Fruit fly (Drosophila melanogaster) whole organism, embryonic: ENCODE data around the gene CG43063.

Experiments
- Antp ChIP-seq: fragments of 200-800 bp; sonication (Bioruptor generic); optimal IDR thresholded peaks from 3 replicates; lab custom pipeline; 2016; ENCODE audit warnings: missing biosample characterization, missing genetic modification characterization
- CG11696 ChIP-seq: fragments of 200-800 bp; sonication (Bioruptor generic); IDR thresholded peaks from 2 replicates; pipeline ENCODE4 v1.3.6; 2022; ENCODE audit warnings: missing biosample characterization, missing genetic modification characterization
- CG13424 ChIP-seq: fragments of 200-800 bp; sonication (Bioruptor generic); optimal IDR thresholded peaks from 2 replicates; lab custom pipeline; 2019; ENCODE audit warnings: missing biosample characterization, mild to moderate bottlenecking, missing genetic modification characterization, moderate library complexity
- CG14014 ChIP-seq: fragments of 200-800 bp; sonication (Bioruptor generic); IDR thresholded peaks from 2 replicates; pipeline ENCODE4 v1.3.6; 2022; ENCODE audit warnings: missing biosample characterization, missing genetic modification characterization
- CG14441 ChIP-seq: fragments of 200-800 bp; sonication (Bioruptor generic); IDR thresholded peaks from 2 replicates; pipeline ENCODE4 v1.3.6; 2022; ENCODE audit warnings: missing biosample characterization, missing genetic modification characterization
- CG15269 ChIP-seq: fragments of 200-800 bp; sonication (Bioruptor generic); optimal IDR thresholded peaks from 2 replicates; lab custom pipeline; 2018; ENCODE audit warnings: missing biosample characterization, mild to moderate bottlenecking, missing genetic modification characterization, moderate library complexity
- CG15601 ChIP-seq: fragments of 200-800 bp; sonication (Bioruptor generic); optimal IDR thresholded peaks from 3 replicates; lab custom pipeline; 2019; ENCODE audit warnings: missing biosample characterization, mild to moderate bottlenecking, missing genetic modification characterization, moderate library complexity
- CG16863 ChIP-seq: fragments of 200-800 bp; sonication (Bioruptor generic); optimal IDR thresholded peaks from 3 replicates; lab custom pipeline; 2016; ENCODE audit warnings: missing biosample characterization, missing genetic modification characterization
- CG17829 ChIP-seq: fragments of 200-800 bp; optimal IDR thresholded peaks from 2 replicates; lab custom pipeline; 2019; ENCODE audit warnings: missing biosample characterization, mild to moderate bottlenecking, missing genetic modification characterization, moderate library complexity
- CG1792 ChIP-seq: fragments of 200-800 bp; sonication (Bioruptor generic); optimal IDR thresholded peaks from 2 replicates; lab custom pipeline; 2016; ENCODE audit warnings: missing biosample characterization, missing genetic modification characterization
- CG18011 ChIP-seq: fragments of 200-800 bp; sonication (Bioruptor generic); optimal IDR thresholded peaks from 2 replicates; lab custom pipeline; 2017; ENCODE audit warnings: missing biosample characterization, missing genetic modification characterization, mild to moderate bottlenecking, moderate library complexity, missing genotype
- CG8281 ChIP-seq: fragments of 200-800 bp; sonication (Bioruptor generic); optimal IDR thresholded peaks from 2 replicates; lab custom pipeline; 2018; ENCODE audit warnings: missing biosample characterization, mild to moderate bottlenecking, missing genetic modification characterization, moderate library complexity
- CG8359 ChIP-seq: fragments of 200-800 bp; sonication (Bioruptor generic); optimal IDR thresholded peaks from 2 replicates; lab custom pipeline; 2017; ENCODE audit warnings: missing biosample characterization, mild to moderate bottlenecking, missing genetic modification characterization, borderline replicate concordance
- CG8944 ChIP-seq: fragments of 200-800 bp; sonication (Bioruptor generic); optimal IDR thresholded peaks from 3 replicates; lab custom pipeline; 2016; ENCODE audit warnings: missing biosample characterization, missing genetic modification characterization
- CG9437 ChIP-seq: fragments of 200-800 bp; sonication (Bioruptor generic); optimal IDR thresholded peaks from 2 replicates; lab custom pipeline; 2018; ENCODE audit warnings: missing biosample characterization, mild to moderate bottlenecking, missing genetic modification characterization
- CG9797 ChIP-seq: fragments of 200-800 bp; sonication (Bioruptor generic); optimal IDR thresholded peaks from 3 replicates; lab custom pipeline; 2018; ENCODE audit warnings: missing biosample characterization, mild to moderate bottlenecking, missing genetic modification characterization
- Chrac-16 ChIP-seq: fragments of 200-800 bp; sonication (Bioruptor generic); optimal IDR thresholded peaks from 3 replicates; lab custom pipeline; 2016; ENCODE audit warnings: missing biosample characterization, missing genetic modification characterization
- Deaf1 ChIP-seq: fragments of 200-800 bp; optimal IDR thresholded peaks from 3 replicates; lab custom pipeline; 2019; ENCODE audit warnings: missing biosample characterization, mild to moderate bottlenecking, missing genetic modification characterization, moderate library complexity
- Dip3 ChIP-seq: fragments of 200-800 bp; sonication (Bioruptor generic); optimal IDR thresholded peaks from 3 replicates; lab custom pipeline; 2016; ENCODE audit warnings: missing biosample characterization, missing genetic modification characterization
- Fer2 ChIP-seq: fragments of 200-800 bp; sonication (Bioruptor generic); optimal IDR thresholded peaks from 2 replicates; lab custom pipeline; 2018; ENCODE audit warnings: missing biosample characterization, mild to moderate bottlenecking, missing genetic modification characterization, moderate library complexity
- HLH3B ChIP-seq: fragments of 200-800 bp; sonication (Bioruptor generic); IDR thresholded peaks from 2 replicates; pipeline ENCODE4 v1.3.6; 2022; ENCODE audit warnings: missing biosample characterization, missing genetic modification characterization
- Hmx ChIP-seq: fragments of 200-800 bp; sonication (Bioruptor generic); optimal IDR thresholded peaks from 2 replicates; lab custom pipeline; 2016; ENCODE audit warnings: missing biosample characterization, missing genetic modification characterization
- Hr78 ChIP-seq, 2 experiments: fragments of 200-800 bp in 1 of 2; fragments of >200 bp in 1 of 2; sonication (Bioruptor generic) in 1 of 2; optimal IDR thresholded peaks; 2 replicates each; lab custom pipeline; 2017 to 2019; ENCODE audit warnings: missing biosample characterization in 2 of 2, missing genetic modification characterization in 2 of 2, mild to moderate bottlenecking in 1 of 2, moderate library complexity in 1 of 2
- Hsf ChIP-seq: fragments of 200-800 bp; sonication (Bioruptor generic); optimal IDR thresholded peaks from 3 replicates; lab custom pipeline; 2016; ENCODE audit warnings: missing biosample characterization, missing genetic modification characterization
- Kr ChIP-seq: fragments of 200-800 bp; sonication (Bioruptor generic); optimal IDR thresholded peaks from 2 replicates; lab custom pipeline; 2017; ENCODE audit warnings: missing biosample characterization, mild to moderate bottlenecking, missing genetic modification characterization
- MTF-1 ChIP-seq: fragments of 200-800 bp; sonication (Bioruptor generic); optimal IDR thresholded peaks from 2 replicates; lab custom pipeline; 2018; ENCODE audit warnings: missing biosample characterization, mild to moderate bottlenecking, missing genetic modification characterization, borderline replicate concordance
- Mad ChIP-seq: fragments of 200-800 bp; sonication (Bioruptor generic); optimal IDR thresholded peaks from 2 replicates; lab custom pipeline; 2016; ENCODE audit warnings: missing biosample characterization, missing genetic modification characterization
- Max ChIP-seq: fragments of 200-800 bp; sonication (Bioruptor generic); optimal IDR thresholded peaks from 2 replicates; lab custom pipeline; 2016; ENCODE audit warnings: missing biosample characterization, mild to moderate bottlenecking, missing genetic modification characterization
- Nf-YA ChIP-seq: fragments of 200-800 bp; sonication (Bioruptor generic); IDR thresholded peaks from 2 replicates; pipeline ENCODE4 v1.3.6; 2022; ENCODE audit warnings: missing biosample characterization, missing genetic modification characterization
- Xrp1 ChIP-seq: fragments of 200-800 bp; sonication (Bioruptor generic); IDR thresholded peaks from 2 replicates; pipeline ENCODE4 v1.3.6; 2022; ENCODE audit warnings: missing biosample characterization, missing genetic modification characterization
- ap ChIP-seq: fragments of 200-800 bp; sonication (Bioruptor generic); IDR thresholded peaks from 2 replicates; pipeline ENCODE4 v1.3.6; 2022; ENCODE audit warnings: missing biosample characterization, missing genetic modification characterization
- bab2 ChIP-seq: fragments of 200-800 bp; sonication (Bioruptor generic); optimal IDR thresholded peaks from 2 replicates; lab custom pipeline; 2016; ENCODE audit warnings: missing biosample characterization, missing genetic modification characterization
- crc ChIP-seq: fragments of 200-800 bp; sonication (Bioruptor generic); optimal IDR thresholded peaks from 2 replicates; lab custom pipeline; 2016; ENCODE audit warnings: missing biosample characterization, missing genetic modification characterization
- dmrt11E ChIP-seq: fragments of 200-800 bp; sonication (Bioruptor generic); optimal IDR thresholded peaks from 3 replicates; lab custom pipeline; 2018; ENCODE audit warnings: missing biosample characterization, mild to moderate bottlenecking, missing genetic modification characterization, moderate library complexity
- dmrt99B ChIP-seq: fragments of 200-800 bp; sonication (Bioruptor generic); optimal IDR thresholded peaks from 2 replicates; lab custom pipeline; 2018; ENCODE audit warnings: missing biosample characterization, mild to moderate bottlenecking, missing genetic modification characterization, moderate library complexity
- fd102C ChIP-seq: fragments of 200-800 bp; sonication (Bioruptor generic); optimal IDR thresholded peaks from 2 replicates; lab custom pipeline; 2018; ENCODE audit warnings: missing biosample characterization, mild to moderate bottlenecking, missing genetic modification characterization, moderate library complexity
- gcm ChIP-seq: fragments of 200-800 bp; sonication (Bioruptor generic); optimal IDR thresholded peaks from 2 replicates; lab custom pipeline; 2019; ENCODE audit warnings: missing biosample characterization, mild to moderate bottlenecking, missing genetic modification characterization, moderate library complexity
- gfzf ChIP-seq: fragments of 200-800 bp; sonication (Bioruptor generic); optimal IDR thresholded peaks from 2 replicates; lab custom pipeline; 2016; ENCODE audit warnings: missing biosample characterization, mild to moderate bottlenecking, missing genetic modification characterization, moderate library complexity
- gt ChIP-seq: fragments of 200-800 bp; sonication (Bioruptor generic); IDR thresholded peaks from 2 replicates; pipeline ENCODE4 v1.3.6; 2022; ENCODE audit warnings: missing biosample characterization, missing genetic modification characterization
- ind ChIP-seq: fragments of 200-800 bp; sonication (Bioruptor generic); optimal IDR thresholded peaks from 3 replicates; lab custom pipeline; 2016; ENCODE audit warnings: missing biosample characterization, missing genetic modification characterization
- lbe ChIP-seq: fragments of 200-800 bp; sonication (Bioruptor generic); optimal IDR thresholded peaks from 2 replicates; lab custom pipeline; 2016; ENCODE audit warnings: missing biosample characterization, mild to moderate bottlenecking, missing genetic modification characterization
- lilli ChIP-seq: fragments of 200-800 bp; sonication (Bioruptor generic); optimal IDR thresholded peaks from 3 replicates; lab custom pipeline; 2016; ENCODE audit warnings: missing biosample characterization, missing genetic modification characterization
- maf-S ChIP-seq: fragments of 200-800 bp; sonication (Bioruptor generic); optimal IDR thresholded peaks from 2 replicates; lab custom pipeline; 2016; ENCODE audit warnings: missing biosample characterization, missing genetic modification characterization
- mam ChIP-seq: fragments of 200-800 bp; sonication (Bioruptor generic); optimal IDR thresholded peaks from 3 replicates; lab custom pipeline; 2016; ENCODE audit warnings: missing biosample characterization, missing genetic modification characterization
- oc ChIP-seq: fragments of 200-800 bp; sonication (Bioruptor generic); optimal IDR thresholded peaks from 2 replicates; lab custom pipeline; 2018; ENCODE audit warnings: missing biosample characterization, mild to moderate bottlenecking, missing genetic modification characterization, moderate library complexity
- pan ChIP-seq, 4 experiments: fragments of >200 bp in 3 of 4; fragments of 200-800 bp in 1 of 4; sonication (Bioruptor generic) in 1 of 4; optimal IDR thresholded peaks in 3 of 4; IDR thresholded peaks in 1 of 4; 2 replicates each; pipeline versions ENCODE4 v1.3.6 to Lab custom; 2017 to 2022; ENCODE audit warnings: missing biosample characterization in 2 of 4, missing genetic modification characterization in 2 of 4, mixed read lengths in 1 of 4
- pros ChIP-seq: fragments of 200-800 bp; sonication (Bioruptor generic); optimal IDR thresholded peaks from 3 replicates; lab custom pipeline; 2019; ENCODE audit warnings: missing biosample characterization, mild to moderate bottlenecking, missing genetic modification characterization, moderate library complexity
- pzg ChIP-seq: fragments of 200-800 bp; sonication (Bioruptor generic); optimal IDR thresholded peaks from 3 replicates; lab custom pipeline; 2018; ENCODE audit warnings: missing biosample characterization, mild to moderate bottlenecking, missing genetic modification characterization, moderate library complexity
- sna ChIP-seq: fragments of 200-800 bp; sonication (Bioruptor generic); IDR thresholded peaks from 2 replicates; pipeline ENCODE4 v1.3.6; 2022; ENCODE audit warnings: missing biosample characterization, missing genetic modification characterization; ENCODE audit not compliant: partially characterized antibody
- so ChIP-seq: fragments of 200-800 bp; sonication (Bioruptor generic); IDR thresholded peaks from 3 replicates; pipeline ENCODE4 v1.3.6; 2022; ENCODE audit warnings: missing biosample characterization, missing genetic modification characterization
- tna ChIP-seq: fragments of 200-800 bp; sonication (Bioruptor generic); IDR thresholded peaks from 2 replicates; pipeline ENCODE4 v1.3.6; 2022; ENCODE audit warnings: missing biosample characterization, missing genetic modification characterization; ENCODE audit not compliant: partially characterized antibody

Gene CG43063

dm6 chr3R:13078263-13078662 lies 7.8 kb upstream of the CG43063 start (continued):
- no peak for TF ChIP-seq CG9797 (GFP tag; lab: Kevin White, UChicago)
- no peak for TF ChIP-seq CG9437 (GFP tag; lab: Kevin White, UChicago)
- peak; percentile 31 for TF ChIP-seq mam (GFP tag; lab: Kevin White, UChicago)
- peak; percentile 12 for TF ChIP-seq fd102C (GFP tag; lab: Kevin White, UChicago)
- TF ChIP-seq ap, result no peak
- no peak for TF ChIP-seq CG8281 (tag; lab: Kevin White, UChicago)
- no peak for TF ChIP-seq so (GFP tag; lab: Robert Waterston, UW)
- TF ChIP-seq CG17829, result peak; percentile 59
- TF ChIP-seq Fer2, result no peak
- no peak for TF ChIP-seq CG16863 (GFP tag; lab: Kevin White, UChicago)
- peak; percentile 46 for TF ChIP-seq CG13424 (tag; lab: Kevin White, UChicago)
- TF ChIP-seq CG15269, result no peak
- no peak for TF ChIP-seq dmrt99B (tag; lab: Kevin White, UChicago)
- TF ChIP-seq Deaf1 (tag; lab: Kevin White, UChicago), result no peak
- TF ChIP-seq CG18011 (GFP tag; lab: Kevin White, UChicago), result no peak
- no peak for TF ChIP-seq oc
- TF ChIP-seq gfzf (GFP tag; lab: Kevin White, UChicago), result no peak
- TF ChIP-seq pan (optimal IDR thresholded peaks at IDR 0.05; lab: Kevin White, UChicago), result no peak
- no peak for TF ChIP-seq pan (GFP tag; optimal IDR thresholded peaks at IDR 0.05 in 1 of 2, IDR thresholded peaks at IDR 0.05 in 1 of 2)
- peak; percentile 5 for TF ChIP-seq pzg (GFP tag; lab: Kevin White, UChicago)
- TF ChIP-seq Kr (GFP tag; lab: Kevin White, UChicago), result no peak
- TF ChIP-seq CG8359 (GFP tag; lab: Kevin White, UChicago), result no peak
- TF ChIP-seq Dip3 (GFP tag; lab: Kevin White, UChicago), result no peak
- no peak for TF ChIP-seq maf-S
- TF ChIP-seq Max, result no peak
- TF ChIP-seq Nf-YA (GFP tag; lab: Robert Waterston, UW), result no peak
- peak; percentile 9 for TF ChIP-seq CG8944
- no peak for TF ChIP-seq gcm (GFP tag; lab: Kevin White, UChicago)
- no peak for TF ChIP-seq MTF-1 (GFP tag; lab: Kevin White, UChicago)
- TF ChIP-seq ind (GFP tag; lab: Kevin White, UChicago), result no peak
- no peak for TF ChIP-seq lilli (GFP tag; lab: Kevin White, UChicago)
- TF ChIP-seq Hmx (GFP tag; lab: Kevin White, UChicago), result no peak
- no peak for TF ChIP-seq HLH3B (GFP tag; lab: Robert Waterston, UW)
- TF ChIP-seq CG1792 (GFP tag; lab: Kevin White, UChicago), result no peak
- TF ChIP-seq CG15601, result peak; percentile 49
- peak; percentile 5 for TF ChIP-seq bab2 (GFP tag; lab: Kevin White, UChicago)
- TF ChIP-seq Mad (GFP tag; lab: Kevin White, UChicago), result no peak
- no peak for TF ChIP-seq crc (GFP tag; lab: Kevin White, UChicago)
- no peak for TF ChIP-seq gt (GFP tag; lab: Robert Waterston, UW)
- TF ChIP-seq Antp (GFP tag; lab: Kevin White, UChicago), result no peak
- TF ChIP-seq lbe (GFP tag; lab: Kevin White, UChicago), result no peak
- TF ChIP-seq pros (GFP tag; lab: Kevin White, UChicago), result no peak
- TF ChIP-seq sna (GFP tag; lab: Robert Waterston, UW), result no peak
- peak; percentile 48 for TF ChIP-seq Hsf (GFP tag; lab: Kevin White, UChicago)
- no peak for TF ChIP-seq Hr78 (GFP tag; optimal IDR thresholded peaks at IDR 0.05; lab: Kevin White, UChicago)
- TF ChIP-seq tna (GFP tag; lab: Robert Waterston, UW), result no peak
- TF ChIP-seq CG14441 (GFP tag; lab: Robert Waterston, UW), result no peak
- peak; percentile 32 for TF ChIP-seq dmrt11E (tag; lab: Kevin White, UChicago)
- no peak for TF ChIP-seq CG14014
- TF ChIP-seq Chrac-16 (GFP tag; lab: Kevin White, UChicago), result peak; percentile 8
- TF ChIP-seq Xrp1 (GFP tag; lab: Robert Waterston, UW), result no peak
- TF ChIP-seq CG11696 (GFP tag; lab: Robert Waterston, UW), result no peak
